Fruit fly (Drosophila melanogaster) whole organism: Measurements from ENCODE around the gene mxc.

Source experiments
- CG8478 ChIP-seq: fragments of >200 bp; optimal IDR thresholded peaks from 2 replicates; lab custom pipeline; 2018; ENCODE audit warnings: inconsistent platforms
- Dll ChIP-seq: fragments of >200 bp; optimal IDR thresholded peaks from 2 replicates; lab custom pipeline; 2017
- EcR ChIP-seq, 2 experiments: fragments of >200 bp; optimal IDR thresholded peaks; 2 replicates each; lab custom pipeline; 2017; ENCODE audit warnings: missing biosample characterization in 2 of 2, missing genetic modification characterization in 2 of 2, missing genetic modification reagents in 2 of 2
- pan ChIP-seq: fragments of >200 bp; optimal IDR thresholded peaks from 2 replicates; lab custom pipeline; 2017
- psq ChIP-seq: fragments of >200 bp; optimal IDR thresholded peaks from 2 replicates; lab custom pipeline; 2017
- usp ChIP-seq: fragments of >200 bp; optimal IDR thresholded peaks from 2 replicates; lab custom pipeline; 2017; ENCODE audit warnings: missing biosample characterization, missing genetic modification characterization, mixed read lengths

mxc gene

DNA sequence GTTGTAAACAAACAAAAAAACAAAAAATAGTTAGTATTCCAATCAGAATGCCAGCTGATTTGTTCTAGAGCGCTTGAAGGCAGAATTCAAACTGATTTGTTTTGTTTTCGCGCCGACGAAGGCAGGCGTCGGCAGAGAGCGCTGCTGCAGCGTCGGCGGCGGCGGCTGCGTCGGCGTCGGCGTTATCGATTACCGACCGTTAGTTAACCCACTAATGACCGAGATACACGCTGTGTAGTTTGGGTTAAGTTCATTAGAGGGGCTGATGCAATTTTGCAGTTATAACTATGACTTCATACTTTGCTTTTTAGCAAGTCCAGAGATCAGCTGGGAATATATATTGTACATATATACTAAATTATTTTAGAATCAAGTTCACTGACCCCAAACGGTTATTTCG is 20.1 kb downstream of the mxc start, which contains the start of gene t:
TSS of gene t (minus strand) at position 76 of the 400 bp plus-strand sequence.
- TF ChIP-seq Dll (lab: Kevin White, UChicago) (no peak), psq (no peak), usp (no peak), CG8478 (lab: Kevin White, UChicago) (no peak), pan (lab: Kevin White, UChicago) (no peak), EcR (GFP tag; optimal IDR thresholded peaks at IDR 0.05; lab: Kevin White, UChicago) (no peak)

DNA sequence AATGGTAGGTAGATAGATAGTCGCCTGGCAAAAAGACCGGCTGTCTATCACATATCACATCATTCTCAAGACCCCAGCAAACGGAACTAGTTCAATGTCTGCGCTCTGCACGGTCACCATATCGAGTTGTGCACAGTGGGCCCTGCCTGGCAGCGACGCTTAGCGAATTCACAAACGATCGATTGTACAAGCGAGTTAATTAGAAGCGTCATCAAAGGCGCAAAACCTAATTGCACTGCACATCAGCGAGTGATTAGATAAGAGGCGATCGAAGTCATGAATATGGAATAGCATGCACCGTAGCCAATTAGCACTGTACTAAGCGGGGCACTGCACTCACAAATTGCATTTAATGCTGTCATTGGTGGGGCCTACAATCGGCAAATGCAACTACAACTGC is 22.8 kb downstream of the mxc start:
- peak in 1 of 2 experiments; percentile 48 for TF ChIP-seq EcR (GFP tag; optimal IDR thresholded peaks at IDR 0.05; lab: Kevin White, UChicago)
- TF ChIP-seq pan (lab: Kevin White, UChicago) = no peak

DNA sequence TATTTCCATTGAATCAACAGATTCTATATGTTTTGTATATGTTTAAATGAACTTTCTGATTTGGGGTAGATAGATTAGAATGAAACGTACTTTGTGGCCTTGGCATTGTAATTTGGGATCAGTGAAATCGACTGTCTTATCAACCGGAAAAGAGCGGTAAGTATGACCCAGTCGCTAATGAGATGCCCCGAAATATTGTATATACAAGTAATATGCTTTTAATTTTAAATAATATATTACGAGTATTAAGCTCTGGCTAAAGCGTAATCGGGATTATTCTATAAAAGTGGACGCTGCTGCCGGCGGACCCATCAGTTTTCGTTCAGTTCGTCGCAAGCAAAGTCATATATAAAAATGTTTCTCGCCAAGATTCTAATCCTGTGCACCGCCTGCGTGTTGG is 26.7 kb downstream of the mxc start, which contains the start of gene CG15369:
TSS of gene CG15369 (plus strand) at position 301 of the 400 bp plus-strand sequence.
- TF ChIP-seq usp (no peak), psq (no peak), CG8478 (lab: Kevin White, UChicago) (no peak), Dll (lab: Kevin White, UChicago) (no peak), pan (lab: Kevin White, UChicago) (no peak), EcR (GFP tag; optimal IDR thresholded peaks at IDR 0.05; lab: Kevin White, UChicago) (no peak)

DNA sequence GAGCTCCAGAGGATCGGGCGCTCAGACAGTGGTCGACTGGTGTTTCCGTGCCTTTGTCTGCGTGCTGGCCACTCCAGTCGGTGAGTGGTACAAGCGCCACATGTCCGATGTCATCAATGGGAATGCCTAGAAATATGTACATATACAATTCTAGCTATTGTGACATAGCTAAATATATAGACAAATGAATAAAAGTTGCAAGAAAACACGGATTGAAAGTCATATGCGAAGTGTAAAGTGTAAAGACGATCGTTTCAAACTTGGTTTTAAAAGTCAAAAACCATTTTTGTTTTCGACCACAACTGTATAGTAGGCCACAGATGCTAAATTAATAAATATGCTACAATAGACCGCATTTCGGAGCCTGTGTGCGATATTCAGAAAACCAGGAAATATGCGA is 27.8 kb downstream of the mxc start, which contains the start of gene CG15368:
TSS of gene CG15368 (plus strand) at position 301 of the 400 bp plus-strand sequence.
- TF ChIP-seq Dll (lab: Kevin White, UChicago) (no peak), usp (no peak), psq (no peak), pan (lab: Kevin White, UChicago) (no peak), CG8478 (lab: Kevin White, UChicago) (no peak), EcR (GFP tag; optimal IDR thresholded peaks at IDR 0.05; lab: Kevin White, UChicago) (no peak)

DNA sequence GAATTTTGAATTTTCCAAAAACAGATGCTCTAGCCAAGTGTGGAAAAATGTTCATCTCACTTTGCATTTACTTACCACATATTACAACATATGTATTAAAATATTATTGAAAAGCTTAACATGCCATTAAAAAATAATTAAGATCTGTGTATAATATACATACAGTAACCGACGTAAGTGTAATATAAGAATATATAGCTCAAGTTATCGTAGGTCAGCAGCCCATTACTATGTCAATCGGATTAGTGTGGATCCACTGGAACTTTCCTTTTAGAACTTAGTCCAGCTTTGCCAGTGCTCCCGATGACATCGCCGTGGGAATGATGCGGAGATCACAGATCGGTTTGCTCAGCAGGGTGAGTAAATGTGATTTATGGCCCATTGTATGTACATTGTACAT is 28.7 kb downstream of the mxc start, which contains the start of gene Obp8a:
TSS of gene Obp8a (plus strand) at position 301 of the 400 bp plus-strand sequence.
- TF ChIP-seq Dll (lab: Kevin White, UChicago) (no peak), psq (no peak), usp (no peak), EcR (GFP tag; optimal IDR thresholded peaks at IDR 0.05; lab: Kevin White, UChicago) (no peak), pan (lab: Kevin White, UChicago) (no peak), CG8478 (lab: Kevin White, UChicago) (no peak)

DNA sequence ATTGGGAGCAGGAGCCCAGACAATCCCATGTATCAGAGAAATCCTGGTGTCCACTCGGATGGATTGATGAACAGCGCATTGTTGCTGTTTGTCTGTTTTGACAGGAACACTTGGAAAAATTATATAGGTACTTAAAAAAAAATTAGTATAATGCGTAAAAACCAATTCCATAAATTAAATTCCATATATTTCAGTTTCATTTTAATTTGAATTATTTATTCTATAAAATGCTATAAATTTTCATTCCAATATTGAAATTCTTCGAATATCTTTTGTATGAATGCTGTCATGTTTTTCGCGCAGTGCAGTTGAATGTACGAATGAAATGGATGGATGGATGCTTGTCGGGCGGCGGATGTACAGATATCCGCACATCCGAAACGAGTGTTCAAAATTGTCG is 32.5 kb downstream of the mxc start, which contains the start of gene SmydA-9:
TSS of gene SmydA-9 (minus strand) at position 101 of the 400 bp plus-strand sequence.
- TF ChIP-seq CG8478 (lab: Kevin White, UChicago) = no peak
- no peak for TF ChIP-seq usp
- TF ChIP-seq Dll (lab: Kevin White, UChicago) = no peak
- TF ChIP-seq pan (lab: Kevin White, UChicago) = no peak
- TF ChIP-seq psq = no peak
- no peak for TF ChIP-seq EcR (GFP tag; optimal IDR thresholded peaks at IDR 0.05; lab: Kevin White, UChicago)

DNA sequence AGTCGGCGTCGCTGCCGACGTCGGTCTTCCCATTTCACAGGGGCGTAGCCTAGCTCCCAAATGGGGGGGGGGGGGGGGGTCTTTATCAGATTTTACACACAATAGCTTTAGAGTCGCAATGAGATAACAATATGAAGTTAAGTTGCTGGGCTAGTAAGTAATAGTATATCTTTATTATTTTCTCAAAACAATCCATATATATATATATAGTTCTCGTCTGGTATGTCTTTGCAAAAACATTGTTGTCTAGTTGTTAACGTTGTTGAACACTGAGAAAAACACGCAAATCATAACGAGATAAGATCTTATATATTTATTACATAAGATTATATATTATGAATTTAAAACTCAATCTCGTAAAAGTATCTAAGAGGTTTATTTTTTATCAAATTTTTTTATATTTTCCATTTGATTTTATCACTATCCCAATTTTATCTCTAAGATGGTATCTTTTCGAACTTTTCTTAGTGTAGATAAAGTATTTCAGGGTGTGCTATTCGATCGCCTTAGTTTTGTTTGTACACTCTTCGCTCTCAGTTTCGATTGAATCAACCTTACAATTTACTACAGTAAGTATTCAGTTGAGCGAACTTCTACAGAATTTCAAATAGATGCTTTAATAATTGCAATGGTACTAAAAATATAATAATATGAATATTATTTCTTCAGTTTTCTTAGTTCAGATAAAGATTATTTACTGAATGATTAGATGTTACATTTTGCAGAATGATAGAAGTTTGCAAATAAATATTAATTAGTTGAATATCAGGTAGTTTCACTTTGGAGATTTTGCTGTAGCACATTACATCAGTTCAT is 41.2 kb downstream of the mxc start:
- TF ChIP-seq EcR (GFP tag; optimal IDR thresholded peaks at IDR 0.05; lab: Kevin White, UChicago) (no peak), pan (lab: Kevin White, UChicago) (no peak), usp (no peak), Dll (lab: Kevin White, UChicago) (no peak), CG8478 (lab: Kevin White, UChicago) (no peak), psq (no peak)

DNA sequence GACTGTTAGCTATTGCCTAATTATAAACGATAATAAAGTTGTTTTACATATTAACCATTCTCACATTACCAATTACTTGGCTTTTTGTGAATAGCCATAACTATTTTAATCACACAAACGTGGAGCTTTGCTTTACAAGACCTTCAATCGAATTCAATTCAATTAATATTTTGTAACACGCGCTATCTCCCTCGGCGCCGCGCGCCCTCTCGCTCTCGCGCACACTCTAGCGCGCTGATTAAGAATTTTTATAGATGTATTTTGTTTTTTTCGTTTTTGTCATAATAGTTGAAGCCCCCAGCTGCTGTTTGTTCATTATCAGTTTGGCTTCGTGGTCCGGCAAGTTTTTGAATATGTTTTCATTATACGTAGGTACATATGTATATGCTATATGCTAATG is 42.2 kb downstream of the mxc start:
- TF ChIP-seq CG8478 (lab: Kevin White, UChicago) = no peak
- no peak for TF ChIP-seq psq
- no peak for TF ChIP-seq pan (lab: Kevin White, UChicago)
- no peak for TF ChIP-seq Dll (lab: Kevin White, UChicago)
- no peak for TF ChIP-seq usp
- no peak for TF ChIP-seq EcR (GFP tag; optimal IDR thresholded peaks at IDR 0.05; lab: Kevin White, UChicago)

DNA sequence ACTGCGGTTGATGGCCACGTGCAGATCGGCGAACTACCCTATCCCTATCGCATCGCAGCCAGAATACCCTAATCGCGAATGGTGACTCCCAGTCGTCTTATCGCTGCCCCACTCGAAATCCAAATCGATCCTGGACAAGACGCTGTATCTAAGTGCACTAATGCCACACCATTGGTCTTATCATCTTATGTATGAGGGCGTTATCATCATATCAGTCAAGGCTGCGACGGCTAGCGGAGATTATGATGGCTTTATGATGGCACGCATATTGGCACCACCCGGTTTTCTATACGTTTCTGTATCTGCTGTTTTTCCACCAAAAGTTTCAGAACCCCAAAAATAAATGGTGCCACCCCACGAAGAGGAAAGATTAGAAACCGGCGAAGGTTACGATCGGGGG is 43.0 kb downstream of the mxc start:
- TF ChIP-seq usp (no peak), CG8478 (lab: Kevin White, UChicago) (no peak), pan (lab: Kevin White, UChicago) (no peak), EcR (GFP tag; optimal IDR thresholded peaks at IDR 0.05; lab: Kevin White, UChicago) (no peak)

DNA sequence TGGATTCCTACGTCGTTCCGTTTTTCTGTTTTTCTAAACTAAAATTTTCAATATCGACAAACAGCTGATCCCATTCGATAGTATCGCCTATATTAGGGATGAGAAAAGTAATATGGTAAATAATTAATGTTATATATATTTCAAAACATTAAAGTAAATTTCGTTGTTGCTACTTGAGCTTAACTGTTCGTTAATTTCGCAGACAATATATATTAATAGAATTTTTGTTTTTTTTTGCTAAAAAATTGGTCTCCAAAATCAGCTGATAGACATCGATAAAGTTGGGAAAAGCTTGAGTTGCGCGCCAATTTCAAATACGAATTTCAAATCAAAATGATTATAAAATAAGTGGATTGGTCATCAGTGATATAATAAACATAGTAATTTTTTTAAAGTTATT is 46.9 kb downstream of the mxc start, which contains the start of gene CG12118:
TSS of gene CG12118 (minus strand) at position 53 of the 400 bp plus-strand sequence.
- no peak for TF ChIP-seq psq
- no peak for TF ChIP-seq CG8478 (lab: Kevin White, UChicago)

DNA sequence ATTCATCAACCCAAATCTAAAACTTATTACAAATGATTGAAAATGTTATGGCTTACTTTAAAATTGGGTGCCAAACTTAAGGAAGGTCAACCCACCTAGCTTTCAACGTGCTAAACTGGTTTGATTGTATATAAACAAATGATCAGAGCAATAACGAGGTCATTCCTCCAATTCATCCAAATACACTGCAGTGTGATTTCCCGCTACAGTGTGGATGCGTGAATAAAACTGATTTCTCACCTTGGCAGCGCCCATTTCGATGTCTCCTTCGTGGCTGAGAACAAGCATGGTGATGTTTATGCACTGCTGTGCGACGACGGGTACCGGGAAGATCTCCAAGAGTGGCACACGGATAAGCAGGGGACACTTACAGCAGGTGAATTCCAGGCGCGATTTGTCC is 48.0 kb downstream of the mxc start:
- TF ChIP-seq psq = no peak
- TF ChIP-seq Dll (lab: Kevin White, UChicago) = no peak
- TF ChIP-seq pan (lab: Kevin White, UChicago) = no peak
- TF ChIP-seq usp = no peak
- TF ChIP-seq CG8478 (lab: Kevin White, UChicago) = no peak
- TF ChIP-seq EcR (GFP tag; optimal IDR thresholded peaks at IDR 0.05; lab: Kevin White, UChicago) = no peak

DNA sequence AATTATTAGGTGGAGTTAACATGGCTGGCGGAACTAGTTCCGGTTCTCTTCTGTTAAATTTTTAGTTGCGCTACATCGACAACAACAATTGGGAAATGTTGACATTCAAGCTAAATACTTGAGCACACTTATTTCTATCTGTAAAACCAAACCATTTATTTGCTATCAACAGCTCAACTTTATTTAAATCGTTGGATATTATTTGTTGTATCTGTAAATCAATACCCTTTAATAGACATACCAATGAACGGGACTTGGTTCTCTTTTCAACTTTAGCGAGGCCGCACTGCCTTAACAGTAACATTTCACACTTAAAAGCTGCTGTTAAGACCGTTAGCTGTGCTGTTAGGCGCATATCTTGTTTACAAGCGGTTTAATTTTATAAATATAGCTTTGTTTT is 49.7 kb downstream of the mxc start, which contains the start of gene CG12106:
TSS of gene CG12106 (plus strand) at position 295 of the 400 bp plus-strand sequence.
- no peak for TF ChIP-seq pan (lab: Kevin White, UChicago)
- no peak for TF ChIP-seq EcR (GFP tag; optimal IDR thresholded peaks at IDR 0.05; lab: Kevin White, UChicago)
- TF ChIP-seq Dll (lab: Kevin White, UChicago) = no peak
- no peak for TF ChIP-seq CG8478 (lab: Kevin White, UChicago)
- no peak for TF ChIP-seq usp
- no peak for TF ChIP-seq psq
